Fruit fly (Drosophila melanogaster) whole organism, embryonic: Measurements from ENCODE around the gene tinc.

Source experiments
- Ada2b ChIP-seq: fragments of 200-800 bp; sonication (Bioruptor generic); IDR thresholded peaks from 2 replicates; pipeline ENCODE4 v1.3.6; 2022; ENCODE audit warnings: missing biosample characterization, missing genetic modification characterization
- CG15073 ChIP-seq: fragments of 200-800 bp; sonication (Bioruptor generic); optimal IDR thresholded peaks from 2 replicates; lab custom pipeline; 2016; ENCODE audit warnings: missing biosample characterization, missing genetic modification characterization
- CG16815 ChIP-seq: fragments of 200-800 bp; sonication (Bioruptor generic); optimal IDR thresholded peaks from 3 replicates; lab custom pipeline; 2017; ENCODE audit warnings: missing biosample characterization, mild to moderate bottlenecking, missing genetic modification characterization
- CG5245 ChIP-seq: fragments of 200-800 bp; sonication (Bioruptor generic); optimal IDR thresholded peaks from 3 replicates; lab custom pipeline; 2016; ENCODE audit warnings: missing biosample characterization, missing genetic modification characterization
- CG8388 ChIP-seq: fragments of 200-800 bp; sonication (Bioruptor generic); optimal IDR thresholded peaks from 2 replicates; lab custom pipeline; 2019; ENCODE audit warnings: missing biosample characterization, mild to moderate bottlenecking, missing genetic modification characterization, moderate library complexity
- Jarid2 ChIP-seq: fragments of 200-800 bp; sonication (Bioruptor generic); optimal IDR thresholded peaks from 3 replicates; lab custom pipeline; 2017; ENCODE audit warnings: mild to moderate bottlenecking, missing biosample characterization, missing genetic modification reagents, missing genetic modification characterization
- Med ChIP-seq: fragments of 200-800 bp; sonication (Bioruptor generic); peaks from one replicate; lab custom pipeline; 2016; ENCODE audit warnings: missing biosample characterization, missing genetic modification characterization, mild to moderate bottlenecking, inconsistent platforms, moderate library complexity
- Sry-δ ChIP-seq: fragments of 200-800 bp; sonication (Bioruptor generic); optimal IDR thresholded peaks from 2 replicates; lab custom pipeline; 2016; ENCODE audit warnings: missing biosample characterization, missing genetic modification characterization
- eyg ChIP-seq: fragments of 200-800 bp; sonication (Bioruptor generic); optimal IDR thresholded peaks from 3 replicates; lab custom pipeline; 2016; ENCODE audit warnings: missing biosample characterization, missing genetic modification characterization
- klu ChIP-seq: fragments of 200-800 bp; sonication (Bioruptor generic); IDR thresholded peaks from 2 replicates; pipeline ENCODE4 v1.3.6; 2022; ENCODE audit warnings: missing biosample characterization, missing genetic modification characterization
- onecut ChIP-seq: fragments of 200-800 bp; sonication (Bioruptor generic); IDR thresholded peaks from 2 replicates; pipeline ENCODE4 v1.3.6; 2022; ENCODE audit warnings: missing biosample characterization, missing genetic modification characterization
- repo ChIP-seq: fragments of 200-800 bp; sonication (Bioruptor generic); optimal IDR thresholded peaks from 2 replicates; lab custom pipeline; 2016; ENCODE audit warnings: missing biosample characterization, missing genetic modification characterization
- tll ChIP-seq, 2 experiments: fragments of 200-800 bp in 1 of 2; fragments of >200 bp in 1 of 2; sonication (Bioruptor generic) in 1 of 2; optimal IDR thresholded peaks; 2 replicates each; lab custom pipeline; 2017 to 2019; ENCODE audit warnings: missing biosample characterization in 2 of 2, missing genetic modification characterization in 2 of 2, mild to moderate bottlenecking in 1 of 2, moderate library complexity in 1 of 2

DNA sequence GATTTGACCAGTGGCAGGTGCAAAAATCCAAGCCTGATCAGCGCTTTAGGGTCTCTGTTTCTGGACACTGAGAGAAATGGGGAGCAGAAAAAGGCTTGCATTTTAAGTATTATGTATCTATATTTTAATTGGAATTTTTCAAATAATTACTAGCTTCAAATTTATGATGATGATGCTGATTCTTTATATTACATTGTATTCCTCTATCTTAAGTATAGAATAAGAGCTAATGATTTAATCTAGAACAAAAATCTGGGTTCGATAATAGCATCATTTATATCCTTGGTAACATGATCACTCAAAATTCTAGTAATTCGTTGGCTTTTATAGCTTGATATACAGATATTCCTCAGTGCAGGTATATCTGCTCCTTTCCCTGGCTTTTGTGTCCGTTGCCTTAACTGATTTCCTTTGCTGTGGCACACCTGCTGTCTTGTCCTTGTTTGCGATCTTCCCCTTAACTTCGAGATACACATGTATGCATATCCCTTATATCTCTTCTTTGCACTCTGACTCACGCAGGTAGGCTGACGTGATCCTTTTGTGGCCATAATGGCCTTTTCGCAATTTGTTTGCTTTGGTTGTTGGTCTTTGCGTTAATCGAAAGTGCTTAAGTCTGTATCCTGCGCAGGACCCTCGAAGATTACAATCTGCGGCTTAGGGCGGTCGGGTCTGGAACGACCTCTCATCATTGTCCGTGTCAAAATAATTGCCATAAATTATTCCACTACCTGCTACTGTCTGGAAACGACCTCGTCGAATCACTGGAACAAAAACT, 14.7 kb downstream of the tinc start:
- TF ChIP-seq repo (GFP tag; lab: Kevin White, UChicago) (no peak), eyg (no peak), Sry-δ (GFP tag; lab: Kevin White, UChicago) (no peak), Jarid2 (GFP tag; lab: Kevin White, UChicago) (no peak), CG15073 (GFP tag; lab: Kevin White, UChicago) (no peak), CG8388 (GFP tag; lab: Kevin White, UChicago) (no peak), CG5245 (GFP tag; lab: Kevin White, UChicago) (no peak), Med (GFP tag; lab: Kevin White, UChicago) (no peak), CG16815 (no peak), klu (no peak), Ada2b (GFP tag; lab: Robert Waterston, UW) (no peak), onecut (GFP tag; lab: Robert Waterston, UW) (no peak), tll (GFP tag; optimal IDR thresholded peaks at IDR 0.05; lab: Kevin White, UChicago) (peak in 1 of 2 experiments; percentile 100)
